Fruit fly (Drosophila melanogaster): Measurements from ENCODE around the gene Cyp9f3.

Gene Cyp9f3

dm6 chr3R:12375258-12375783 lies 23.4 kb downstream of the Cyp9f3 start, which contains the start of gene GstD5:
Gene GstD5 (plus strand): TSS chr3R:12375733.
- TF ChIP-seq CG8159 (tag; optimal IDR thresholded peaks at IDR 0.05) (no peak), EcR (GFP tag; optimal IDR thresholded peaks at IDR 0.05) (peak; percentile 76)

DNA sequence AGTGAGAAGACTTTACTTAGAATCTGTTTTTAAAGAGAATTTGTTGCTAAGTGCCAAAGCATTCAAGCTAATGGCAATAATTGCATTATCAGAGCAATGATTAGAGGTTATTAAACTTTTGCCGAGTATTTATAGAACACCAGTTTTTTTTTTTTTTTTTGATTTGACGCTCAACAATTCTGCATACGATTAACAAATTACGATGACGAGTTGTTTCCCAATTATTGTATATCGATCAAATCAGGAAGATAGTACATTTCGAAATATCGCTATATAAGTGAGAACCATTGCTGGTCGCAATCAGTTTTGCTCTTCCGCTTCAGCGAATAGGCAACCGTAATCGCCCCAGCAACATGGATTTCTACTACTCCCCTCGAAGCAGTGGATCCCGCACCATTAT lies 24.9 kb downstream of the Cyp9f3 start, which contains the start of gene GstD4:
Gene GstD4 (plus strand): TSS at position 301 of the 400 bp plus-strand sequence.
- TF ChIP-seq CG4496 (GFP tag; IDR thresholded peaks at IDR 0.05) (no peak), Pif1A (GFP tag; optimal IDR thresholded peaks at IDR 0.05) (no peak), D1 (tag; optimal IDR thresholded peaks at IDR 0.05) (no peak), CG13204 (GFP tag; optimal IDR thresholded peaks at IDR 0.05) (no peak), EcR (GFP tag; optimal IDR thresholded peaks at IDR 0.05) (peak; percentile 21), CG34367 (tag; optimal IDR thresholded peaks at IDR 0.05) (no peak), CG8301 (tag; optimal IDR thresholded peaks at IDR 0.05) (no peak), CG15710 (tag; optimal IDR thresholded peaks at IDR 0.05) (no peak), CG8159 (tag; optimal IDR thresholded peaks at IDR 0.05) (no peak)

- no peak for TF ChIP-seq Pif1A (GFP tag; optimal IDR thresholded peaks at IDR 0.05)
- TF ChIP-seq EcR (GFP tag; optimal IDR thresholded peaks at IDR 0.05): peak; percentile 25
Measured at dm6 chr3R:12372800-12373199, 25.9 kb downstream of the Cyp9f3 start, which contains the start of gene GstD3. Gene GstD3 (plus strand): TSS chr3R:12373068.

DNA sequence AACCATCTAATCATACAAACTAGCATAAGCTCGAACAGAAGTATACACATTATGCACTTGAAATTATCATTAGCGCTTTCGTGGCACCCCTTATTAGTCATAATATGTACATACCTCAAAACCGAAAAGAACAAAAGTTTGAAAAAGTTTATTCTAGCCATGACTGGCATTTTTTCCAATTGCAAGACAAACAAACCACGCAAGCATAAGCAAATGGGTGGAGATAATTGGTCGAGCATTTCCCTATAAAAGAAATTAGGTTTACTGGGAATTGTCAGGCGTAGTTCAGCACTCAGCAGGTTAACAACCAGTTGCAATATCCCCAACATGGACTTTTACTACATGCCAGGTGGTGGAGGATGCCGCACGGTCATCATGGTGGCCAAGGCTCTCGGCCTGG lies 27.1 kb downstream of the Cyp9f3 start, which contains the start of gene GstD2:
Gene GstD2 (plus strand): TSS at position 301 of the 400 bp plus-strand sequence.
- TF ChIP-seq gl (tag; optimal IDR thresholded peaks at IDR 0.05) (no peak), Pif1A (GFP tag; optimal IDR thresholded peaks at IDR 0.05) (no peak), CG12605 (GFP tag; IDR thresholded peaks at IDR 0.05) (no peak), Snoo (tag; optimal IDR thresholded peaks at IDR 0.05) (no peak), CG8159 (tag; optimal IDR thresholded peaks at IDR 0.05) (no peak), CG4496 (GFP tag; IDR thresholded peaks at IDR 0.05) (no peak), CG17806 (tag; optimal IDR thresholded peaks at IDR 0.05) (no peak)

DNA sequence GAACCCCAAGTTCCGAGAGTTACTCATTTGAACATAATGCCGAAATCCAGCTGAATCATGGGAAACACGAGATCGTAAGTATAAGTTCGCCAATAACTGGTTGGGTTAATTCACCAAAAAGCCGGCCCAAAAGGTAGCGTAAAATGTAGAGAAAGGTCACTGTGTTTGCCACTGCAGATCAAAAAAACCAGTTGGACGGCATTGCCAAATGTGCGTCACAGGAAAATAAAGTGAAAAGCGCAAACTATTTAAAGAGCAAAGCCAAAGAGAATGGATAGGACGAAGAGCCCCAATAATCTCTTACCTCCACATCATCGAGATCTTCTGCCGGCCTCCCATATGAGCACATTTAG lies 28.1 kb downstream of the Cyp9f3 start:
- no peak for TF ChIP-seq CG8159 (tag; optimal IDR thresholded peaks at IDR 0.05)
- peak; percentile 10; the same call in 1 of the 2 replicates for TF ChIP-seq CG12605 (GFP tag; IDR thresholded peaks at IDR 0.05)
- TF ChIP-seq D1 (tag; optimal IDR thresholded peaks at IDR 0.05): no peak
- no peak for TF ChIP-seq Pif1B (GFP tag; optimal IDR thresholded peaks at IDR 0.05)
- no peak for TF ChIP-seq CG17806 (tag; optimal IDR thresholded peaks at IDR 0.05)
- no peak for TF ChIP-seq Pif1A (GFP tag; optimal IDR thresholded peaks at IDR 0.05)
- no peak for TF ChIP-seq CG14655 (GFP tag; optimal IDR thresholded peaks at IDR 0.05)
- no peak for TF ChIP-seq CG15710 (tag; optimal IDR thresholded peaks at IDR 0.05)
- TF ChIP-seq EcR (GFP tag; optimal IDR thresholded peaks at IDR 0.05): peak; percentile 84
- TF ChIP-seq CG8301 (tag; optimal IDR thresholded peaks at IDR 0.05): no peak
- no peak for TF ChIP-seq CG34367 (tag; optimal IDR thresholded peaks at IDR 0.05)

DNA sequence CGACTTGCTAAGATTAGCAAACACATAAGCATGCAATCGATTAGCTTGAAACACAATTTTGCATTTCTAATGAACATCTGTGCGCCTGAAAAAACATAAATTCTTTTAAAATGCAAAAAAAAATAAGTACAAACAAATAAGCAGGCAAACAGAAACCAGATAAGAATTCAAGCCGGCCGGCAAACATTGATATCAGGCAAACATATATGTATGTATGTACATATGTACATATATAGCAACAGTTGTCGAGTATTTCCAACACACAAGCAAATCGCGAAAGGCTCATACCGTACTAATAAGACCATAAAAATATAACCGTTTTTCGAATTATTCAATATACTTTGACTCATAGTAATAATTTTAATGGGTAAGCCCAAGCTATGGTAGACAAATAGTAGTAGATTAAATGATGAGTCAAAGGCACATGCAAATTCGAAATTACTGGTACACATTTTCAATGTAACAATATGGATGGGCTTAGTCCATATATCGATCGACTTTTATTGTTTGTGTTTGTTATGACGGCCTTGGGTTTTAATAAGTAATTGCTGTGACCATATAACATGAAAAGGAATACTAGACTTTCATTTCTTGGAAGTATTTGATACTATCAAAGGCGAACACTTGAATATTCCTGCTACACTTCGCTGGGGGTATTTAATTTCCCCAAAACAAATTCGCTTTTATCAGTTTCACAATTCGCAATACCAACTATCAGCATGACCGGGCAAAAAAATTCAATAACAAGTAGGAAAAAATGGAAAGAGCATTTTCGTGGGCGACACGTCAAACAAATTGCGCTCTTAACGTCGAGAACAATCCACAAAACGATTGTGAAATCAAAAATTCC lies 28.7 kb downstream of the Cyp9f3 start:
- TF ChIP-seq EcR (GFP tag; optimal IDR thresholded peaks at IDR 0.05) (no peak), CG12605 (GFP tag; IDR thresholded peaks at IDR 0.05) (no peak), CG17806 (tag; optimal IDR thresholded peaks at IDR 0.05) (no peak), CG13204 (GFP tag; optimal IDR thresholded peaks at IDR 0.05) (no peak), CG9948 (tag; optimal IDR thresholded peaks at IDR 0.05) (no peak), CG15710 (tag; optimal IDR thresholded peaks at IDR 0.05) (no peak), CG32121 (GFP tag; IDR thresholded peaks at IDR 0.05) (no peak), CG4496 (GFP tag; IDR thresholded peaks at IDR 0.05) (no peak), Pif1A (GFP tag; optimal IDR thresholded peaks at IDR 0.05) (no peak), CG14655 (GFP tag; optimal IDR thresholded peaks at IDR 0.05) (no peak)

DNA sequence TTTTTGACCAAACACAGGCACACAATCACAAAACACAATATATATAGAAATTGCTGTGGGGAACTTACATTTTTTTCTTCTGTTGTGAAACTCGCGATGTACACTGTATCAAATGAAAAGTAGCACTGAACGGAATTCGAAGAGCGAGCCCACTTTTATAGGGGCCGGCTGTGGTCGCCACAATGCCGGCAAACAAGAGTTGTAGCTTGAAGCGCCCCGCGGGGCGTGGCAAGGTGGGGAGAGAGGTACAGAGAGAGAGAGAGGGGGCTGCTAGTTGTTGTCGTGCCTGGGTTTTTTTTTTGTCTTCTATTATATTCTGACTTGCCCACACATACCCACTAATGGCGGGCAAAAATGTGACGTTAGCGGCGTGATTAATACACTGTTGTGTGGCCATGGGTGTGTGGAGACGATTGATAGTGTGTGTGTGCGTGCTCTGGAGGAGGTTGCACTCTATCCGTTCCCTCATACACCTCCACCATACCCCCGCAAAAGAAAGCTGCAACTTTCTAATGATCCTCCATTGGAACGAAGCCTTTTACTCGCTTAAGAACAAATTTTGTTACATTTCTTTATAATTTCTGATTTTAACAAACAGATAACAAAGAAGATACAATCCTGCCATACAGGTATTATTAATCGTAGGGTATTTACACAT lies 29.5 kb downstream of the Cyp9f3 start, which contains the start of gene GstD1:
Gene GstD1 (minus strand): TSS at position 134 of the 658 bp plus-strand sequence.
- TF ChIP-seq Pif1A (GFP tag; optimal IDR thresholded peaks at IDR 0.05) (peak; percentile 53), CG13204 (GFP tag; optimal IDR thresholded peaks at IDR 0.05) (no peak), Ets98B (GFP tag; IDR thresholded peaks at IDR 0.05) (peak; percentile 90), fd96Ca (GFP tag; IDR thresholded peaks at IDR 0.05) (peak; percentile 89; the same call in 2 of the 3 replicates), Pif1B (GFP tag; optimal IDR thresholded peaks at IDR 0.05) (peak; percentile 38), CG10348 (GFP tag; IDR thresholded peaks at IDR 0.05) (peak; percentile 30), CG9948 (tag; optimal IDR thresholded peaks at IDR 0.05) (peak; percentile 72), CG17806 (tag; optimal IDR thresholded peaks at IDR 0.05) (peak; percentile 39), Snoo (tag; optimal IDR thresholded peaks at IDR 0.05) (peak; percentile 14), rn (GFP tag; IDR thresholded peaks at IDR 0.05) (no peak), CG14655 (GFP tag; optimal IDR thresholded peaks at IDR 0.05) (peak; percentile 86), CG34367 (tag; optimal IDR thresholded peaks at IDR 0.05) (peak; percentile 17), CG8301 (tag; optimal IDR thresholded peaks at IDR 0.05) (peak; percentile 88), CG12605 (GFP tag; IDR thresholded peaks at IDR 0.05) (peak; percentile 75), CG8159 (tag; optimal IDR thresholded peaks at IDR 0.05) (peak; percentile 47), gl (tag; optimal IDR thresholded peaks at IDR 0.05) (no peak), CG15710 (tag; optimal IDR thresholded peaks at IDR 0.05) (peak; percentile 24), CG4496 (GFP tag; IDR thresholded peaks at IDR 0.05) (peak; percentile 74), CG32121 (GFP tag; IDR thresholded peaks at IDR 0.05) (peak; percentile 92), D1 (tag; optimal IDR thresholded peaks at IDR 0.05) (no peak), EcR (GFP tag; optimal IDR thresholded peaks at IDR 0.05) (peak; percentile 48)
